Worm (Caenorhabditis elegans) whole organism, L4 larva: ENCODE results near the gene nlp-3.
A peak's percentile ranks its signal among the peaks of the same experiment; 100 is the strongest.

ENCODE experiments used
- F37D6.2 ChIP-seq: sonication (generic microtip); optimal IDR thresholded peaks from 2 replicates; lab custom pipeline; 2016; ENCODE audit warnings: mild to moderate bottlenecking, missing genetic modification characterization, missing compliant biosample characterization
- T20F7.1 ChIP-seq: fragments of 200-800 bp; sonication (Bioruptor generic); optimal IDR thresholded peaks from 2 replicates; lab custom pipeline; 2018; ENCODE audit warnings: mild to moderate bottlenecking, missing genetic modification characterization, missing compliant biosample characterization
- Y5F2A.4 ChIP-seq: fragments of 200-800 bp; sonication (Bioruptor generic); optimal IDR thresholded peaks from 2 replicates; lab custom pipeline; 2018; ENCODE audit warnings: mild to moderate bottlenecking, missing genetic modification characterization, missing compliant biosample characterization
- aha-1 ChIP-seq: fragments of 150-350 bp; peaks from one replicate; lab custom pipeline; 2014; ENCODE audit warnings: missing biosample characterization, missing genetic modification characterization
- ceh-44 ChIP-seq: fragments of 200-800 bp; sonication (Bioruptor generic); IDR thresholded peaks from 2 replicates; pipeline ENCODE4 v1.3.6; 2022; ENCODE audit warnings: missing genetic modification reagents, missing genetic modification characterization, missing compliant biosample characterization
- ceh-62 ChIP-seq: sonication (generic microtip); optimal IDR thresholded peaks from 2 replicates; lab custom pipeline; 2017; ENCODE audit warnings: missing biosample characterization, missing genetic modification characterization
- ceh-82 ChIP-seq: sonication (generic microtip); optimal IDR thresholded peaks from 2 replicates; lab custom pipeline; 2017; ENCODE audit warnings: missing biosample characterization, missing genetic modification characterization
- ctbp-1 ChIP-seq: fragments of 200-800 bp; sonication (Bioruptor generic); IDR thresholded peaks from 2 replicates; pipeline ENCODE4 v1.3.6; 2022; ENCODE audit warnings: missing genetic modification reagents, missing genetic modification characterization, missing compliant biosample characterization
- daf-16 ChIP-seq, 3 experiments: sonication (generic microtip); optimal IDR thresholded peaks; 2 replicates each; lab custom pipeline; 2016 to 2017; ENCODE audit warnings: missing genetic modification characterization in 3 of 3, missing genetic modification reagents in 3 of 3, mild to moderate bottlenecking in 2 of 3, missing compliant biosample characterization in 2 of 3, missing biosample characterization in 1 of 3, moderate library complexity in 1 of 3
- dmd-8 ChIP-seq: fragments of 200-800 bp; sonication (Bioruptor generic); IDR thresholded peaks from 2 replicates; pipeline ENCODE4 v1.3.6; 2022; ENCODE audit warnings: missing genetic modification characterization, missing compliant biosample characterization
- fkh-10 ChIP-seq: fragments of 150-350 bp; optimal IDR thresholded peaks from 2 replicates; lab custom pipeline; 2014; ENCODE audit warnings: missing biosample characterization, missing genetic modification reagents, missing genetic modification characterization
- hif-1 ChIP-seq, 2 experiments: sonication (generic microtip); optimal IDR thresholded peaks; 2 replicates each; lab custom pipeline; 2016 to 2017; ENCODE audit warnings: missing compliant biosample characterization in 2 of 2, missing genetic modification characterization in 2 of 2, missing genetic modification reagents in 2 of 2, missing genotype in 2 of 2, mild to moderate bottlenecking in 1 of 2
- hmg-1.1 ChIP-seq: fragments of 200-800 bp; sonication (Bioruptor generic); IDR thresholded peaks from 2 replicates; pipeline ENCODE4 v1.3.6; 2022; ENCODE audit warnings: missing genetic modification reagents, missing genetic modification characterization, missing compliant biosample characterization
- jun-1 ChIP-seq: fragments of 150-350 bp; optimal IDR thresholded peaks from 2 replicates; lab custom pipeline; 2014; ENCODE audit warnings: missing biosample characterization, missing genetic modification reagents, missing genetic modification characterization
- lin-1 ChIP-seq: fragments of 200-800 bp; sonication (Bioruptor generic); IDR thresholded peaks from 2 replicates; pipeline ENCODE4 v1.3.6; 2022; ENCODE audit warnings: missing genetic modification reagents, missing genetic modification characterization, missing compliant biosample characterization
- mdl-1 ChIP-seq, 2 experiments: fragments of 150-350 bp in 1 of 2; sonication (generic microtip) in 1 of 2; optimal IDR thresholded peaks; 2 replicates each; lab custom pipeline; 2014 to 2017; ENCODE audit warnings: missing biosample characterization in 2 of 2, missing genetic modification characterization in 2 of 2
- mep-1 ChIP-seq: fragments of 150-350 bp; sonication (generic microtip); optimal IDR thresholded peaks from 3 replicates; lab custom pipeline; 2014; ENCODE audit warnings: missing biosample characterization, missing genetic modification characterization
- mxl-3 ChIP-seq: fragments of 200-800 bp; sonication (Bioruptor generic); optimal IDR thresholded peaks from 2 replicates; lab custom pipeline; 2018; ENCODE audit warnings: mild to moderate bottlenecking, missing genetic modification characterization, missing compliant biosample characterization
- nhr-10 ChIP-seq: fragments of 150-350 bp; optimal IDR thresholded peaks from 2 replicates; lab custom pipeline; 2014; ENCODE audit warnings: missing biosample characterization, missing genetic modification characterization
- nhr-41 ChIP-seq: fragments of 200-800 bp; sonication (Bioruptor generic); IDR thresholded peaks from 2 replicates; pipeline ENCODE4 v1.3.6; 2022; ENCODE audit warnings: missing genetic modification reagents, missing genetic modification characterization, missing compliant biosample characterization
- sdz-12 ChIP-seq: fragments of 200-800 bp; sonication (Bioruptor generic); optimal IDR thresholded peaks from 2 replicates; lab custom pipeline; 2018; ENCODE audit warnings: mild to moderate bottlenecking, missing genetic modification characterization, missing compliant biosample characterization
- set-16 ChIP-seq: fragments of 200-800 bp; sonication (Bioruptor generic); IDR thresholded peaks from 2 replicates; pipeline ENCODE4 v1.3.6; 2022; ENCODE audit warnings: missing genetic modification reagents, missing genetic modification characterization, missing compliant biosample characterization
- spr-1 ChIP-seq: sonication (generic microtip); optimal IDR thresholded peaks from 2 replicates; lab custom pipeline; 2016; ENCODE audit warnings: mild to moderate bottlenecking, missing genetic modification characterization, missing compliant biosample characterization
- tag-97 ChIP-seq: fragments of 200-800 bp; sonication (Bioruptor generic); IDR thresholded peaks from 2 replicates; pipeline ENCODE4 v1.3.6; 2022; ENCODE audit warnings: missing genetic modification characterization, missing compliant biosample characterization
- unc-62 ChIP-seq, 3 experiments: fragments of 150-350 bp in 1 of 3; sonication (generic microtip); optimal IDR thresholded peaks in 2 of 3; peaks in 1 of 3; 1 replicate in 1 of 3; 2 replicates in 2 of 3; lab custom pipeline; 2014 to 2017; ENCODE audit warnings: missing biosample characterization in 3 of 3, missing genetic modification characterization in 3 of 3, missing genetic modification reagents in 3 of 3, missing genotype in 1 of 3
- vab-7 ChIP-seq: fragments of 200-800 bp; sonication (Bioruptor generic); IDR thresholded peaks from 2 replicates; pipeline ENCODE4 v1.3.6; 2022; ENCODE audit warnings: missing genetic modification reagents, missing genetic modification characterization, missing compliant biosample characterization

The nlp-3 gene

ce11 chrX:13210478-13210877 is 32.2 kb upstream of the nlp-3 start (continued):
- TF ChIP-seq ceh-44, result no peak

- TF ChIP-seq jun-1 (tag; lab: Kevin White, UChicago), result no peak
- peak; percentile 85 for TF ChIP-seq aha-1 (tag; lab: Kevin White, UChicago)
- no peak for TF ChIP-seq dmd-8 (GFP tag; lab: Robert Waterston, UW)
- peak in 1 of 2 experiments; percentile 53 for TF ChIP-seq unc-62 (GFP tag; optimal IDR thresholded peaks at IDR 0.05 in 1 of 2; lab: Kevin White, UChicago)
- no peak for TF ChIP-seq unc-62 (tag; optimal IDR thresholded peaks at IDR 0.05; lab: Kevin White, UChicago)
- TF ChIP-seq hmg-1.1, result 0 out of 2 replicates have a peak, but pooled peaks have one; percentile 14
- TF ChIP-seq F37D6.2 (tag; lab: Kevin White, UChicago), result no peak
- no peak for TF ChIP-seq Y5F2A.4 (GFP tag; lab: Kevin White, UChicago)
- no peak for TF ChIP-seq ctbp-1 (GFP tag; lab: Robert Waterston, UW)
- no peak for TF ChIP-seq T20F7.1
- TF ChIP-seq set-16 (GFP tag; lab: Robert Waterston, UW), result peak; percentile 27; the same call in 1 of the 2 replicates
These were observed 30.8 kb upstream of the nlp-3 start for ce11 chrX:13209026-13209425.

- TF ChIP-seq mdl-1 (tag; optimal IDR thresholded peaks at IDR 0.05; lab: Kevin White, UChicago) (no peak), aha-1 (tag; lab: Kevin White, UChicago) (peak; percentile 16)
These were observed 28.7 kb upstream of the nlp-3 start for ce11 chrX:13206911-13207310.

ce11 chrX:13206011-13206410 is 27.8 kb upstream of the nlp-3 start:
- TF ChIP-seq unc-62 (GFP tag; optimal IDR thresholded peaks at IDR 0.05 in 1 of 2; lab: Kevin White, UChicago), result no peak
- no peak for TF ChIP-seq unc-62 (tag; optimal IDR thresholded peaks at IDR 0.05; lab: Kevin White, UChicago)
- TF ChIP-seq spr-1, result no peak
- TF ChIP-seq mep-1 (tag; lab: Kevin White, UChicago), result peak; percentile 23
- no peak for TF ChIP-seq nhr-41 (GFP tag; lab: Robert Waterston, UW)
- TF ChIP-seq mxl-3 (GFP tag; lab: Kevin White, UChicago), result no peak

- TF ChIP-seq set-16 (GFP tag; lab: Robert Waterston, UW) (peak; percentile 89), hif-1 (tag; optimal IDR thresholded peaks at IDR 0.05; lab: Kevin White, UChicago) (no peak), nhr-10 (tag; lab: Kevin White, UChicago) (no peak), vab-7 (GFP tag; lab: Robert Waterston, UW) (no peak)
These were observed 24.1 kb upstream of the nlp-3 start for ce11 chrX:13202312-13202711.

- TF ChIP-seq fkh-10 (GFP tag; lab: Kevin White, UChicago) (peak; percentile 65), ceh-62 (tag; lab: Kevin White, UChicago) (no peak)
These were observed 23.2 kb upstream of the nlp-3 start, which contains the start of gene unc-9 for ce11 chrX:13201401-13201800. Gene unc-9 (plus strand): TSS chrX:13201770.

- TF ChIP-seq unc-62 (GFP tag; optimal IDR thresholded peaks at IDR 0.05 in 1 of 2; lab: Kevin White, UChicago) (peak in 1 of 2 experiments; percentile 50), unc-62 (tag; optimal IDR thresholded peaks at IDR 0.05; lab: Kevin White, UChicago) (no peak), daf-16 (GFP tag; optimal IDR thresholded peaks at IDR 0.05; lab: Kevin White, UChicago) (peak in 1 of 2 experiments; percentile 24), daf-16 (tag; optimal IDR thresholded peaks at IDR 0.05; lab: Kevin White, UChicago) (no peak), lin-1 (GFP tag; lab: Robert Waterston, UW) (no peak), sdz-12 (GFP tag; lab: Kevin White, UChicago) (no peak), tag-97 (GFP tag; lab: Robert Waterston, UW) (no peak), aha-1 (tag; lab: Kevin White, UChicago) (peak; percentile 57)
These were observed 22.1 kb upstream of the nlp-3 start for ce11 chrX:13200312-13200711.

ce11 chrX:13198134-13198533 is 19.9 kb upstream of the nlp-3 start:
- TF ChIP-seq ceh-82 (tag; lab: Kevin White, UChicago), result no peak
- peak in 1 of 2 experiments; percentile 64 for TF ChIP-seq unc-62 (GFP tag; optimal IDR thresholded peaks at IDR 0.05 in 1 of 2; lab: Kevin White, UChicago)
- no peak for TF ChIP-seq unc-62 (tag; optimal IDR thresholded peaks at IDR 0.05; lab: Kevin White, UChicago)
